Worm (Caenorhabditis elegans): ENCODE measurements around the gene nhr-119.

Gene nhr-119

DNA sequence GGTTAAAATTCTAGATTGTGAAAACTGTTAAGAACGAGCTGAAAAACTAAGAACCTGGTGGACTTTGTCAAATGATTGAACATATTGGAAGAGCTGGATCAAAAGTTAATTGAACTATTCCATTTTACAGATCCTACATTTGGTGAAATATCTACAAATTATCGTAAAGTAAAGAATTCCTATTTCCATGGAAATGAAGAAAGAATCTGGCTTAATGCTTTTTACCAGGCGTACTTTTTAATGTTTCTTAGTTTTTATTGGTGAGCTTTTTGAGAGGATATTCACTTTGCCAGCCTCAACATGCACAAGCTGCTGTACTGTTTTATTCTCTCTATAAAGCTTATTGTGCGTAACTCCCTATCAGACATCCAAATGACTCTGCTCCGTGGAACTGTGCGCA is 22.6 kb downstream of the nhr-119 start, which contains the start of gene F08D12.4:
TSS of gene F08D12.4 (plus strand) at position 301 of the 400 bp plus-strand sequence.
- TF ChIP-seq daf-16 (GFP tag; optimal IDR thresholded peaks at IDR 0.05) (no peak), daf-16 (tag; optimal IDR thresholded peaks at IDR 0.05) (no peak), ceh-20 (GFP tag; IDR thresholded peaks at IDR 0.05) (no peak), F37D6.2 (tag; optimal IDR thresholded peaks at IDR 0.05) (no peak), lin-15B (tag; optimal IDR thresholded peaks at IDR 0.05) (no peak)

DNA sequence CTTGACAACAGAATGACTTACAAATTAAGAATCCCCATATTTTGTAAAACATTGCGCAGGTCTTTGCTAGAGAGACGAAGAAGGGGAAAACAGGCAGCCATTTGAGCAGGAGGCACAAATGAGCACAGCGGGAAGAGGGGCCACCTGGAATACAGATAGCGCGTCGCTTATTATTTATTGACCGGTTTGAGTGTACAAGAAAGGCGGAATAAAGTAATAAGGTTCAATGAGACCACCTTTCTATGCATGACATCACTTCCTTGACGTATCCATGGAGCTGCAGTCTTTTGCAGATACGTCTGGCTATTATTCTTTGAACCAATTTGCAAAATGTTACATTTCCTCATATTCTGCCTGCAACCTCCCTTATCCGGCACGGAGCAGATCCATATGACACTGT is 25.5 kb downstream of the nhr-119 start, which contains the start of gene fbxb-111:
TSS of gene fbxb-111 (minus strand) at position 101 of the 400 bp plus-strand sequence.
- no peak for TF ChIP-seq dmd-9 (GFP tag; IDR thresholded peaks at IDR 0.05)
- no peak for TF ChIP-seq lir-3 (tag; optimal IDR thresholded peaks at IDR 0.05)
- no peak for TF ChIP-seq daf-12 (tag; optimal IDR thresholded peaks at IDR 0.05)
- no peak for TF ChIP-seq tra-1 (GFP tag; IDR thresholded peaks at IDR 0.05)
- TF ChIP-seq daf-19 (GFP tag; conservative IDR thresholded peaks at IDR 0.05), result no peak
- no peak for TF ChIP-seq ztf-11 (tag; optimal IDR thresholded peaks at IDR 0.05)
- no peak for TF ChIP-seq Y5F2A.4 (GFP tag; optimal IDR thresholded peaks at IDR 0.05)
- no peak for TF ChIP-seq zfp-2 (tag; optimal IDR thresholded peaks at IDR 0.05)
- no peak for TF ChIP-seq arid-1 (GFP tag; conservative IDR thresholded peaks at IDR 0.05)

DNA sequence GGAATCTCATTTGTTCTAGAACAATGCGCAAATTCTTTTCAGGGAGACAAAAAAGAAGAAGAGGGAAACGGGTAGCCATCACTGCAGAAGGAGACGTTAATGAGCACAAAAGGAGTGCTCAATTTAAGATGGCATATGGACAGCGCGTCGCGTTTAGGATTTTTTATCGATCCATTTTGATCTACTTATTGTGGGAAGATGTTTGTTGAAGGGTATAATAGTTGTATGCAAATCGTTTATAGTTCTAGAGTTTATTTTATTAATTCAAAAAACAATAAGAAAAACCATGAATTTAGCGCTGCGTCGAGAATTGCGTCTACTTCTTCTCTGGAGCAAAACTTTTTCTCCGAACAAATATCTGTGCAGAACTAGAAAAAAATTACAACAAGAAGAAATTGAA is 26.9 kb downstream of the nhr-119 start, which contains the start of gene sdz-9:
TSS of gene sdz-9 (minus strand) at position 101 of the 400 bp plus-strand sequence.
- TF ChIP-seq unc-62 (GFP tag; optimal IDR thresholded peaks at IDR 0.05 in 1 of 2), result peak in 1 of 2 experiments; percentile 10
- no peak for TF ChIP-seq unc-62 (tag; optimal IDR thresholded peaks at IDR 0.05)
- TF ChIP-seq nhr-237 (tag; optimal IDR thresholded peaks at IDR 0.05), result no peak
- no peak for TF ChIP-seq duxl-1 (tag; optimal IDR thresholded peaks at IDR 0.05; ENCODE audit: poor library complexity)
- no peak for TF ChIP-seq ceh-62 (tag; optimal IDR thresholded peaks at IDR 0.05)

DNA sequence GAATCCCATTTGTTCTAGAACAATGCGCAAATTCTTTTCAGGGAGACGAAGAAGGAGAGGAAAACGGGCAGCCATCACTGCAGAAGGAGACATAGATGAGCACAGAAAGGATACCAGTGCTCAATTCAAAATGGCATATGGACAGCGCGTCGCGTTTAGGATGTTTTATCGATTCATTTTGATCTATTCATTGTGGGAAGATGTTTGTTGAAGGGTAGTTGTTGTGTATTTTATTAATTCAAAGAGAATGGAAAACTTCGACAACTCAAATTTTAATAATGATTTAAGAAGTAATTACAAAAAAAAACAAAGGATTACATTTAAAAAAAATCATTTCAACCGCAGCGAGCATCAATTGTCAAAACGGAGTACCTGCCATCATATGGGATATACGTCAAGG is 28.2 kb downstream of the nhr-119 start, which contains the start of gene sdz-10:
TSS of gene sdz-10 (minus strand) at position 101 of the 400 bp plus-strand sequence.
- TF ChIP-seq lin-29 (GFP tag; IDR thresholded peaks at IDR 0.05), result no peak
- no peak for TF ChIP-seq Y105C5A.15 (GFP tag; IDR thresholded peaks at IDR 0.05)
- TF ChIP-seq pha-4 (GFP tag; IDR thresholded peaks at IDR 0.05), result no peak
- TF ChIP-seq pha-4 (tag; optimal IDR thresholded peaks at IDR 0.05), result no peak
- TF ChIP-seq R02D3.7 (tag; optimal IDR thresholded peaks at IDR 0.05), result no peak
- no peak for TF ChIP-seq unc-130 (GFP tag; optimal IDR thresholded peaks at IDR 0.05)
- TF ChIP-seq dve-1 (tag; optimal IDR thresholded peaks at IDR 0.05; ENCODE audit: insufficient read depth), result no peak
- TF ChIP-seq spr-3 (GFP tag; optimal IDR thresholded peaks at IDR 0.05), result no peak
- no peak for TF ChIP-seq ZK546.5 (tag; optimal IDR thresholded peaks at IDR 0.05)
- TF ChIP-seq ces-1 (GFP tag; optimal IDR thresholded peaks at IDR 0.05), result no peak
- TF ChIP-seq aha-1 (tag), result no peak
- no peak for TF ChIP-seq ceh-32 (tag; optimal IDR thresholded peaks at IDR 0.05; ENCODE audit: poor library complexity)
- no peak for TF ChIP-seq daf-12 (tag; optimal IDR thresholded peaks at IDR 0.05)
- no peak for TF ChIP-seq T20F7.1 (GFP tag; optimal IDR thresholded peaks at IDR 0.05)
- TF ChIP-seq pqm-1 (tag; optimal IDR thresholded peaks at IDR 0.05), result no peak
- no peak for TF ChIP-seq nhr-48 (tag; optimal IDR thresholded peaks at IDR 0.05)

DNA sequence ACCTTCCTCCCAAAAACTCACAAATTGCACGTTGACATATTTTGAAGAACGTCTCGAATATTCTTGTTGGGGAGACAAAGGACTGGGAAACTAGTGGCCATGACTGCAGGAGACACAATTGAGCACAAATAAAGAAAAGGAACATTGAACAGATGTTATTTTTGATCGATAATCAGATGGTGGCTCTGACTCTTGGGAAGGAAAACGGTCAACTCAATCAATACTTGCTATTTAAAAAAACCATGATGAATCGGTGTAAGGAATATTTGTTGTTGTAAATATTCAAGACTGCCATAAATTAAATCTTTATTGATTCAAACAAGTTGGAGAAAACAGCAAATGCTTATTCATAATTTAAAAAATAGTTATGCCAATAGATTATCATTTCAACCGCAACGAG is 29.6 kb downstream of the nhr-119 start, which contains the start of gene fbxb-105:
TSS of gene fbxb-105 (minus strand) at position 101 of the 400 bp plus-strand sequence.
- TF ChIP-seq nhr-28 (tag; optimal IDR thresholded peaks at IDR 0.05), result no peak
- TF ChIP-seq snpc-4 (tag; optimal IDR thresholded peaks at IDR 0.05), result no peak
- no peak for TF ChIP-seq nhr-41 (GFP tag; IDR thresholded peaks at IDR 0.05)
- no peak for TF ChIP-seq dpl-1 (GFP tag; optimal IDR thresholded peaks at IDR 0.05)
- TF ChIP-seq fos-1 (tag; optimal IDR thresholded peaks at IDR 0.05), result no peak
- TF ChIP-seq hif-1 (tag; optimal IDR thresholded peaks at IDR 0.05), result no peak
- no peak for TF ChIP-seq hlh-30 (tag; optimal IDR thresholded peaks at IDR 0.05; ENCODE audit: insufficient read depth)
- no peak for TF ChIP-seq ztf-7 (tag; optimal IDR thresholded peaks at IDR 0.05)
- no peak for TF ChIP-seq hmg-1.1 (GFP tag; IDR thresholded peaks at IDR 0.05)
- no peak for TF ChIP-seq F44E2.7 (GFP tag; IDR thresholded peaks at IDR 0.05)
- no peak for TF ChIP-seq snpc-1.2 (GFP tag; IDR thresholded peaks at IDR 0.05)
- TF ChIP-seq Y75B8A.6 (GFP tag; IDR thresholded peaks at IDR 0.05), result no peak
- TF ChIP-seq nhr-42 (GFP tag; IDR thresholded peaks at IDR 0.05), result no peak
- TF ChIP-seq unc-130 (GFP tag; optimal IDR thresholded peaks at IDR 0.05), result no peak
- TF ChIP-seq nhr-48 (tag; optimal IDR thresholded peaks at IDR 0.05), result no peak
- no peak for TF ChIP-seq zip-2 (tag; optimal IDR thresholded peaks at IDR 0.05)
- TF ChIP-seq ceh-20 (GFP tag; IDR thresholded peaks at IDR 0.05), result no peak

All from whole organism, L4 larva.